Worm (Caenorhabditis elegans) whole organism, L2 larva: Measurements from ENCODE around the gene fbxa-197.

Source experiments
- F13H6.1 ChIP-seq: sonication (generic microtip); optimal IDR thresholded peaks from 2 replicates; lab custom pipeline; 2016; ENCODE audit warnings: missing genetic modification characterization, missing compliant biosample characterization
- R02D3.7 ChIP-seq: fragments of 150-350 bp; optimal IDR thresholded peaks from 2 replicates; lab custom pipeline; 2014; ENCODE audit warnings: missing biosample characterization, missing genetic modification characterization
- Y55F3AM.14 ChIP-seq: fragments of 200-800 bp; sonication (Bioruptor generic); optimal IDR thresholded peaks from 2 replicates; lab custom pipeline; 2018; ENCODE audit warnings: mild to moderate bottlenecking, missing genetic modification characterization, missing compliant biosample characterization
- alr-1 ChIP-seq: fragments of 150-350 bp; optimal IDR thresholded peaks from 2 replicates; lab custom pipeline; 2014; ENCODE audit warnings: missing biosample characterization, missing genetic modification characterization
- ama-1 ChIP-seq: fragments of 150-350 bp; optimal IDR thresholded peaks from 2 replicates; lab custom pipeline; 2018; ENCODE audit warnings: inconsistent platforms
- blmp-1 ChIP-seq: sonication (generic microtip); optimal IDR thresholded peaks from 2 replicates; lab custom pipeline; 2017; ENCODE audit warnings: missing genetic modification characterization, mild to moderate bottlenecking, missing compliant biosample characterization, antibody characterized with exemption, moderate library complexity; ENCODE audit not compliant: insufficient read depth
- ceh-16 ChIP-seq: fragments of 150-350 bp; optimal IDR thresholded peaks from 2 replicates; lab custom pipeline; 2014; ENCODE audit warnings: missing biosample characterization, missing genetic modification characterization
- ceh-82 ChIP-seq: fragments of 150-350 bp; optimal IDR thresholded peaks from 2 replicates; lab custom pipeline; 2014; ENCODE audit warnings: missing biosample characterization, missing genetic modification characterization
- dmd-4 ChIP-seq: sonication (generic microtip); optimal IDR thresholded peaks from 2 replicates; lab custom pipeline; 2017; ENCODE audit warnings: missing biosample characterization, missing genetic modification characterization
- elt-3 ChIP-seq: sonication (generic microtip); optimal IDR thresholded peaks from 2 replicates; lab custom pipeline; 2017; ENCODE audit warnings: missing biosample characterization, missing genetic modification characterization
- fos-1 ChIP-seq: fragments of 150-350 bp; optimal IDR thresholded peaks from 2 replicates; lab custom pipeline; 2014; ENCODE audit warnings: missing biosample characterization, missing genetic modification characterization
- gmeb-1 ChIP-seq: fragments of 150-350 bp; optimal IDR thresholded peaks from 2 replicates; lab custom pipeline; 2014; ENCODE audit warnings: missing biosample characterization, missing genetic modification characterization
- lin-11 ChIP-seq: fragments of 150-350 bp; sonication (generic microtip); optimal IDR thresholded peaks from 2 replicates; lab custom pipeline; 2014; ENCODE audit warnings: missing biosample characterization, missing genetic modification characterization, inconsistent platforms, mixed read lengths
- lin-13 ChIP-seq: fragments of 150-350 bp; optimal IDR thresholded peaks from 2 replicates; lab custom pipeline; 2014; ENCODE audit warnings: missing biosample characterization, missing genetic modification reagents, missing genetic modification characterization
- lin-39 ChIP-seq: fragments of 150-350 bp; optimal IDR thresholded peaks from 2 replicates; lab custom pipeline; 2014; ENCODE audit warnings: missing biosample characterization, missing genetic modification reagents, missing genetic modification characterization
- lsy-2 ChIP-seq, 2 experiments: fragments of 150-350 bp in 1 of 2; sonication (generic microtip) in 1 of 2; optimal IDR thresholded peaks; 2 replicates each; lab custom pipeline; 2014 to 2017; ENCODE audit warnings: missing biosample characterization in 2 of 2, missing genetic modification characterization in 2 of 2
- mbf-1 ChIP-seq: sonication (generic microtip); optimal IDR thresholded peaks from 2 replicates; lab custom pipeline; 2017; ENCODE audit warnings: missing biosample characterization, missing genetic modification characterization
- mdl-1 ChIP-seq, 2 experiments: fragments of 150-350 bp in 1 of 2; sonication (generic microtip) in 1 of 2; optimal IDR thresholded peaks; 2 replicates each; lab custom pipeline; 2017; ENCODE audit warnings: missing biosample characterization in 2 of 2, missing genetic modification characterization in 2 of 2
- nhr-10 ChIP-seq: sonication (generic microtip); optimal IDR thresholded peaks from 2 replicates; lab custom pipeline; 2017; ENCODE audit warnings: missing biosample characterization, missing genetic modification characterization
- nhr-11 ChIP-seq: fragments of 150-350 bp; optimal IDR thresholded peaks from 2 replicates; lab custom pipeline; 2014; ENCODE audit warnings: missing biosample characterization, missing genetic modification characterization
- nhr-12 ChIP-seq: fragments of 150-350 bp; optimal IDR thresholded peaks from 2 replicates; lab custom pipeline; 2014; ENCODE audit warnings: missing biosample characterization, missing genetic modification characterization
- nhr-129 ChIP-seq: fragments of 150-350 bp; optimal IDR thresholded peaks from 2 replicates; lab custom pipeline; 2014; ENCODE audit warnings: missing biosample characterization, missing genetic modification characterization
- nhr-21 ChIP-seq: fragments of 150-350 bp; optimal IDR thresholded peaks from 2 replicates; lab custom pipeline; 2014; ENCODE audit warnings: missing biosample characterization, missing genetic modification characterization
- nhr-23 ChIP-seq: fragments of 150-350 bp; optimal IDR thresholded peaks from 2 replicates; lab custom pipeline; 2014; ENCODE audit warnings: missing biosample characterization, missing genetic modification reagents, missing genetic modification characterization
- nhr-25 ChIP-seq: fragments of 150-350 bp; sonication (generic microtip); optimal IDR thresholded peaks from 3 replicates; lab custom pipeline; 2014; ENCODE audit warnings: missing biosample characterization, missing genetic modification characterization
- nhr-6 ChIP-seq: fragments of 150-350 bp; optimal IDR thresholded peaks from 2 replicates; lab custom pipeline; 2014; ENCODE audit warnings: missing biosample characterization, missing genetic modification characterization
- nhr-77 ChIP-seq: fragments of 150-350 bp; optimal IDR thresholded peaks from 2 replicates; lab custom pipeline; 2014; ENCODE audit warnings: missing biosample characterization, missing genetic modification characterization
- peb-1 ChIP-seq: fragments of 150-350 bp; optimal IDR thresholded peaks from 2 replicates; lab custom pipeline; 2014; ENCODE audit warnings: missing biosample characterization, missing genetic modification characterization
- sma-3 ChIP-seq: sonication (generic microtip); optimal IDR thresholded peaks from 2 replicates; lab custom pipeline; 2016; ENCODE audit warnings: missing genetic modification reagents, missing genetic modification characterization, missing compliant biosample characterization
- snpc-4 ChIP-seq: fragments of 150-350 bp; optimal IDR thresholded peaks from 2 replicates; lab custom pipeline; 2014; ENCODE audit warnings: missing biosample characterization, missing genetic modification characterization
- unc-55 ChIP-seq: fragments of 150-350 bp; sonication (generic microtip); optimal IDR thresholded peaks from 3 replicates; lab custom pipeline; 2014; ENCODE audit warnings: missing biosample characterization, missing genetic modification reagents, missing genetic modification characterization
- unc-62 ChIP-seq: fragments of 150-350 bp; optimal IDR thresholded peaks from 2 replicates; lab custom pipeline; 2014; ENCODE audit warnings: missing biosample characterization, missing genetic modification reagents, missing genetic modification characterization
- ztf-1 ChIP-seq: fragments of 200-800 bp; sonication (Bioruptor generic); conservative IDR thresholded peaks from 2 replicates; pipeline ENCODE4 v1.3.6; 2022; ENCODE audit warnings: missing genetic modification characterization, missing compliant biosample characterization
- ztf-11 ChIP-seq: sonication (generic microtip); optimal IDR thresholded peaks from 2 replicates; lab custom pipeline; 2017; ENCODE audit warnings: missing biosample characterization, missing genetic modification characterization
- ztf-4 ChIP-seq: fragments of 150-350 bp; optimal IDR thresholded peaks from 2 replicates; lab custom pipeline; 2014; ENCODE audit warnings: missing biosample characterization, missing genetic modification characterization

fbxa-197 gene

ce11 chrV:15863042-15863441 lies 4.4 kb upstream of the fbxa-197 start, which contains the start of gene srh-299:
TSS of gene srh-299 (plus strand) at chrV:15863342.
- TF ChIP-seq ztf-4 (tag; lab: Kevin White, UChicago) (no peak), dmd-4 (tag; lab: Kevin White, UChicago) (no peak), gmeb-1 (tag; lab: Kevin White, UChicago) (no peak), lin-13 (GFP tag; lab: Kevin White, UChicago) (no peak), peb-1 (tag; lab: Kevin White, UChicago) (no peak), snpc-4 (tag; lab: Kevin White, UChicago) (no peak), ztf-11 (tag; lab: Kevin White, UChicago) (no peak), nhr-77 (no peak), unc-55 (no peak), ama-1 (no peak), mdl-1 (tag; optimal IDR thresholded peaks at IDR 0.05; lab: Kevin White, UChicago) (no peak), Y55F3AM.14 (GFP tag; lab: Kevin White, UChicago) (no peak), nhr-6 (tag; lab: Kevin White, UChicago) (no peak), ceh-82 (tag; lab: Kevin White, UChicago) (no peak), nhr-11 (no peak), R02D3.7 (no peak)

- TF ChIP-seq ztf-11 (tag; lab: Kevin White, UChicago) (no peak), nhr-25 (tag; lab: Kevin White, UChicago) (no peak), nhr-6 (tag; lab: Kevin White, UChicago) (no peak), fos-1 (no peak), mdl-1 (tag; optimal IDR thresholded peaks at IDR 0.05; lab: Kevin White, UChicago) (no peak), sma-3 (no peak), unc-55 (no peak), dmd-4 (tag; lab: Kevin White, UChicago) (no peak), ceh-16 (tag; lab: Kevin White, UChicago) (no peak), lin-39 (tag; lab: Kevin White, UChicago) (no peak), F13H6.1 (tag; lab: Kevin White, UChicago) (no peak), nhr-21 (no peak), nhr-129 (tag; lab: Kevin White, UChicago) (no peak), mbf-1 (tag; lab: Kevin White, UChicago) (no peak), lin-13 (GFP tag; lab: Kevin White, UChicago) (no peak), ama-1 (no peak), nhr-12 (tag; lab: Kevin White, UChicago) (no peak)
These were observed 1.6 kb upstream of the fbxa-197 start, which contains the start of gene srh-293 for ce11 chrV:15865839-15866238. TSS of gene srh-293 (plus strand) at chrV:15866139.

ce11 chrV:15870356-15870755 lies 2.9 kb downstream of the fbxa-197 start, which contains the start of gene str-57:
TSS of gene str-57 (plus strand) at chrV:15870656.
- TF ChIP-seq lin-39 (tag; lab: Kevin White, UChicago), result no peak
- no peak for TF ChIP-seq nhr-11
- TF ChIP-seq nhr-129 (tag; lab: Kevin White, UChicago), result no peak
- no peak for TF ChIP-seq ztf-11 (tag; lab: Kevin White, UChicago)
- TF ChIP-seq blmp-1 (tag; lab: Kevin White, UChicago), result no peak

ce11 chrV:15872273-15872672 lies 4.8 kb downstream of the fbxa-197 start, which contains the start of gene str-56:
TSS of gene str-56 (plus strand) at chrV:15872573.
- TF ChIP-seq peb-1 (tag; lab: Kevin White, UChicago), result no peak
- TF ChIP-seq nhr-23 (tag; lab: Kevin White, UChicago), result no peak
- no peak for TF ChIP-seq R02D3.7
- TF ChIP-seq nhr-10, result no peak
- TF ChIP-seq fos-1, result no peak
- TF ChIP-seq ztf-11 (tag; lab: Kevin White, UChicago), result no peak
- no peak for TF ChIP-seq elt-3 (tag; lab: Kevin White, UChicago)
- TF ChIP-seq unc-62 (GFP tag; lab: Kevin White, UChicago), result no peak
- TF ChIP-seq snpc-4 (tag; lab: Kevin White, UChicago), result no peak
- no peak for TF ChIP-seq ztf-4 (tag; lab: Kevin White, UChicago)
- no peak for TF ChIP-seq lsy-2 (tag; optimal IDR thresholded peaks at IDR 0.05; lab: Kevin White, UChicago)
- no peak for TF ChIP-seq ztf-1 (GFP tag; lab: Robert Waterston, UW)
- no peak for TF ChIP-seq alr-1
- TF ChIP-seq lin-11 (tag; lab: Kevin White, UChicago), result no peak
- TF ChIP-seq lin-13 (GFP tag; lab: Kevin White, UChicago), result no peak
